Worm (Caenorhabditis elegans) whole organism, L1 larva: Measurements from ENCODE around the gene nmur-1.

Experiments
- C04F5.9 ChIP-seq: sonication (generic microtip); optimal IDR thresholded peaks from 2 replicates; lab custom pipeline; 2016; ENCODE audit warnings: missing genetic modification characterization, missing compliant biosample characterization
- C16A3.4 ChIP-seq: fragments of 150-350 bp; optimal IDR thresholded peaks from 2 replicates; lab custom pipeline; 2014; ENCODE audit warnings: missing biosample characterization, missing genetic modification characterization
- aha-1 ChIP-seq: fragments of 150-350 bp; optimal IDR thresholded peaks from 2 replicates; lab custom pipeline; 2014; ENCODE audit warnings: missing biosample characterization, missing genetic modification characterization
- ceh-63 ChIP-seq: fragments of 200-800 bp; sonication (Bioruptor generic); optimal IDR thresholded peaks from 2 replicates; lab custom pipeline; 2018; ENCODE audit warnings: mild to moderate bottlenecking, missing genetic modification characterization, missing compliant biosample characterization
- ceh-8 ChIP-seq: fragments of 200-800 bp; sonication (Bioruptor generic); optimal IDR thresholded peaks from 2 replicates; lab custom pipeline; 2018; ENCODE audit warnings: mild to moderate bottlenecking, missing genetic modification characterization, moderate library complexity, missing compliant biosample characterization
- ceh-88 ChIP-seq: fragments of 200-800 bp; sonication (Bioruptor generic); IDR thresholded peaks from 2 replicates; pipeline ENCODE4 v1.3.6; 2022; ENCODE audit warnings: missing genetic modification characterization, missing compliant biosample characterization
- ces-1 ChIP-seq: fragments of 150-350 bp; optimal IDR thresholded peaks from 2 replicates; lab custom pipeline; 2014; ENCODE audit warnings: missing biosample characterization, missing genetic modification reagents, missing genetic modification characterization
- dpl-1 ChIP-seq, 3 experiments: fragments of 150-350 bp in 2 of 3; sonication (generic microtip) in 1 of 3; optimal IDR thresholded peaks; 2 replicates each; lab custom pipeline; 2014 to 2017; ENCODE audit warnings: missing biosample characterization in 3 of 3, missing genetic modification characterization in 3 of 3, missing genetic modification reagents in 3 of 3
- dsc-1 ChIP-seq: sonication (generic microtip); optimal IDR thresholded peaks from 2 replicates; lab custom pipeline; 2016; ENCODE audit warnings: mild to moderate bottlenecking, missing genetic modification characterization, missing compliant biosample characterization
- efl-3 ChIP-seq: fragments of 200-800 bp; sonication (Bioruptor generic); optimal IDR thresholded peaks from 2 replicates; lab custom pipeline; 2018; ENCODE audit warnings: mild to moderate bottlenecking, missing genetic modification characterization, missing compliant biosample characterization
- egl-13 ChIP-seq: sonication (generic microtip); optimal IDR thresholded peaks from 2 replicates; lab custom pipeline; 2016; ENCODE audit warnings: missing genotype, missing genetic modification reagents, missing genetic modification characterization, missing compliant biosample characterization
- elt-2 ChIP-seq: sonication (generic microtip); optimal IDR thresholded peaks from 2 replicates; lab custom pipeline; 2016; ENCODE audit warnings: missing genetic modification characterization, mild to moderate bottlenecking, inconsistent platforms, missing compliant biosample characterization, missing genetic modification reagents
- elt-3 ChIP-seq, 6 experiments: fragments of 150-350 bp in 1 of 6; sonication (generic microtip); optimal IDR thresholded peaks; 2 replicates each; lab custom pipeline; 2017 to 2018; ENCODE audit warnings: missing biosample characterization in 6 of 6, missing genetic modification characterization in 6 of 6, inconsistent platforms in 1 of 6
- ets-5 ChIP-seq: fragments of 200-800 bp; sonication (Bioruptor generic); IDR thresholded peaks from 2 replicates; pipeline ENCODE4 v1.3.6; 2022; ENCODE audit warnings: missing genetic modification characterization, missing compliant biosample characterization
- fkh-4 ChIP-seq: sonication (generic microtip); optimal IDR thresholded peaks from 2 replicates; lab custom pipeline; 2016; ENCODE audit warnings: missing compliant biosample characterization, missing genetic modification characterization, borderline replicate concordance
- fkh-8 ChIP-seq: sonication (generic microtip); optimal IDR thresholded peaks from 2 replicates; lab custom pipeline; 2016; ENCODE audit warnings: mild to moderate bottlenecking, missing genetic modification characterization, missing compliant biosample characterization
- fos-1 ChIP-seq: fragments of 150-350 bp; optimal IDR thresholded peaks from 2 replicates; lab custom pipeline; 2014; ENCODE audit warnings: missing biosample characterization, missing genetic modification characterization
- hlh-4 ChIP-seq: sonication (generic microtip); optimal IDR thresholded peaks from 2 replicates; lab custom pipeline; 2016; ENCODE audit warnings: mild to moderate bottlenecking, missing genetic modification characterization, missing compliant biosample characterization
- hpl-2 ChIP-seq: fragments of 150-350 bp; optimal IDR thresholded peaks from 2 replicates; lab custom pipeline; 2014; ENCODE audit warnings: missing biosample characterization, missing genetic modification reagents, missing genetic modification characterization
- irx-1 ChIP-seq: sonication (generic microtip); optimal IDR thresholded peaks from 2 replicates; lab custom pipeline; 2016; ENCODE audit warnings: missing genetic modification characterization, missing compliant biosample characterization
- jun-1 ChIP-seq: fragments of 150-350 bp; optimal IDR thresholded peaks from 2 replicates; lab custom pipeline; 2014; ENCODE audit warnings: missing biosample characterization, missing genetic modification reagents, missing genetic modification characterization
- lin-14 ChIP-seq: fragments of 200-800 bp; sonication (Bioruptor generic); optimal IDR thresholded peaks from 2 replicates; lab custom pipeline; 2018; ENCODE audit warnings: mild to moderate bottlenecking, missing genetic modification characterization, moderate library complexity, missing compliant biosample characterization
- lin-15B ChIP-seq: fragments of 150-350 bp; sonication (generic microtip); optimal IDR thresholded peaks from 3 replicates; lab custom pipeline; 2014; ENCODE audit warnings: missing biosample characterization, missing genetic modification characterization
- lin-39 ChIP-seq: fragments of 150-350 bp; optimal IDR thresholded peaks from 2 replicates; lab custom pipeline; 2014; ENCODE audit warnings: missing biosample characterization, missing genetic modification reagents, missing genetic modification characterization
- lsy-2 ChIP-seq, 2 experiments: fragments of 150-350 bp; optimal IDR thresholded peaks; 2 replicates each; lab custom pipeline; 2014; ENCODE audit warnings: missing biosample characterization in 2 of 2, missing genetic modification characterization in 2 of 2
- mab-9 ChIP-seq: fragments of 200-800 bp; sonication (Bioruptor generic); IDR thresholded peaks from 2 replicates; pipeline ENCODE4 v1.3.6; 2022; ENCODE audit warnings: missing genetic modification reagents, missing genetic modification characterization, missing compliant biosample characterization
- mdl-1 ChIP-seq, 2 experiments: fragments of 150-350 bp; optimal IDR thresholded peaks; 2 replicates each; lab custom pipeline; 2014 to 2017; ENCODE audit warnings: missing biosample characterization in 2 of 2, missing genetic modification characterization in 2 of 2, inconsistent platforms in 1 of 2
- mep-1 ChIP-seq: fragments of 150-350 bp; optimal IDR thresholded peaks from 2 replicates; lab custom pipeline; 2014; ENCODE audit warnings: missing biosample characterization, missing genetic modification characterization
- nhr-11 ChIP-seq: fragments of 150-350 bp; optimal IDR thresholded peaks from 2 replicates; lab custom pipeline; 2014; ENCODE audit warnings: missing biosample characterization, missing genetic modification characterization
- nhr-12 ChIP-seq: sonication (generic microtip); optimal IDR thresholded peaks from 2 replicates; lab custom pipeline; 2017; ENCODE audit warnings: missing biosample characterization, missing genetic modification characterization
- nhr-20 ChIP-seq: sonication (generic microtip); optimal IDR thresholded peaks from 2 replicates; lab custom pipeline; 2016; ENCODE audit warnings: mild to moderate bottlenecking, missing genetic modification characterization, missing compliant biosample characterization
- nhr-28 ChIP-seq: fragments of 150-350 bp; optimal IDR thresholded peaks from 2 replicates; lab custom pipeline; 2014; ENCODE audit warnings: missing biosample characterization, missing genetic modification characterization
- nhr-47 ChIP-seq: sonication (generic microtip); optimal IDR thresholded peaks from 2 replicates; lab custom pipeline; 2016; ENCODE audit warnings: mild to moderate bottlenecking, missing genetic modification characterization, moderate library complexity, missing compliant biosample characterization
- nhr-71 ChIP-seq: sonication (generic microtip); optimal IDR thresholded peaks from 2 replicates; lab custom pipeline; 2016; ENCODE audit warnings: mild to moderate bottlenecking, missing genetic modification characterization, moderate library complexity, missing compliant biosample characterization
- nhr-76 ChIP-seq: sonication (generic microtip); optimal IDR thresholded peaks from 2 replicates; lab custom pipeline; 2017; ENCODE audit warnings: missing biosample characterization, missing genetic modification characterization
- nhr-77 ChIP-seq: fragments of 150-350 bp; optimal IDR thresholded peaks from 2 replicates; lab custom pipeline; 2014; ENCODE audit warnings: missing biosample characterization, missing genetic modification characterization
- nhr-84 ChIP-seq: sonication (generic microtip); optimal IDR thresholded peaks from 2 replicates; lab custom pipeline; 2017; ENCODE audit warnings: missing biosample characterization, missing genetic modification characterization
- nhr-85 ChIP-seq: sonication (generic microtip); peaks from one replicate; lab custom pipeline; 2016; ENCODE audit warnings: missing genetic modification characterization, inconsistent platforms, missing compliant biosample characterization
- pag-3 ChIP-seq: sonication (generic microtip); optimal IDR thresholded peaks from 2 replicates; lab custom pipeline; 2017; ENCODE audit warnings: missing genetic modification characterization, mild to moderate bottlenecking, missing compliant biosample characterization, antibody characterized with exemption, borderline replicate concordance; ENCODE audit not compliant: insufficient read depth
- pqm-1 ChIP-seq: sonication (generic microtip); optimal IDR thresholded peaks from 3 replicates; lab custom pipeline; 2017; ENCODE audit warnings: missing biosample characterization, missing genetic modification characterization
- snpc-4 ChIP-seq: fragments of 150-350 bp; optimal IDR thresholded peaks from 2 replicates; lab custom pipeline; 2014; ENCODE audit warnings: missing biosample characterization, missing genetic modification characterization
- sox-4 ChIP-seq: sonication (generic microtip); optimal IDR thresholded peaks from 2 replicates; lab custom pipeline; 2016; ENCODE audit warnings: missing genetic modification characterization, missing compliant biosample characterization
- swsn-7 ChIP-seq: sonication (generic microtip); optimal IDR thresholded peaks from 2 replicates; lab custom pipeline; 2016; ENCODE audit warnings: missing genetic modification characterization, missing compliant biosample characterization
- tbx-2 ChIP-seq: sonication (generic microtip); optimal IDR thresholded peaks from 2 replicates; lab custom pipeline; 2016; ENCODE audit warnings: missing genetic modification characterization, missing compliant biosample characterization
- tlp-1 ChIP-seq: fragments of 150-350 bp; optimal IDR thresholded peaks from 2 replicates; lab custom pipeline; 2014; ENCODE audit warnings: missing biosample characterization, missing genetic modification characterization
- unc-86 ChIP-seq: sonication (generic microtip); optimal IDR thresholded peaks from 2 replicates; lab custom pipeline; 2016; ENCODE audit warnings: missing genetic modification characterization, missing compliant biosample characterization
- unc-98 ChIP-seq: fragments of 200-800 bp; sonication (Bioruptor generic); IDR thresholded peaks from 2 replicates; pipeline ENCODE4 v1.3.6; 2022; ENCODE audit warnings: missing genetic modification characterization, missing compliant biosample characterization
- xbp-1 ChIP-seq: sonication (generic microtip); optimal IDR thresholded peaks from 2 replicates; lab custom pipeline; 2016; ENCODE audit warnings: missing genetic modification characterization, missing compliant biosample characterization

nmur-1 gene

DNA sequence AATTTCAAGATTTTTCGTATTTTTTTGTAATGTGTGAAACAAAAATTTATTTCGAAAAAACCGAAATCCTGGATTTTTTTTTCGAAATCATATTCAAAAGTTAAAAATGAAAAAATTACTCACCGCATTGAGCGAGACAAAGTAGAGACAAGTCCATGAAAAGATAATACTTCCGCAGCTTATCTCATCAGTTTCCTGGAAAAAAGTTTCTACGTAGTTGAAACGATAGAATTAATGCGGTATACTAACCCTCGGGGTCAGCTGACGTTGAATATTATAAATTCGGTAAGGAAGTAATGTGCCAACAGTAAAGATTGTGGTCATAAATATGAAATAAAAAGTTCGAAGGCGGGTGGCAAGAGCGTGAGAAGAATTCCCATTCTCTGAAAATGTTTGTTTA lies 22.8 kb upstream of the nmur-1 start (continued):
- TF ChIP-seq irx-1 (tag; lab: Kevin White, UChicago), result no peak
- TF ChIP-seq snpc-4, result no peak
- peak; percentile 57 for TF ChIP-seq fkh-8
- no peak for TF ChIP-seq ceh-8 (GFP tag; lab: Kevin White, UChicago)
- no peak for TF ChIP-seq mdl-1 (tag; optimal IDR thresholded peaks at IDR 0.05; lab: Kevin White, UChicago)
- TF ChIP-seq dsc-1, result peak; percentile 51
- TF ChIP-seq nhr-71 (tag; lab: Kevin White, UChicago), result peak; percentile 22
- peak; percentile 12 for TF ChIP-seq egl-13 (tag; lab: Kevin White, UChicago)
- no peak for TF ChIP-seq efl-3 (GFP tag; lab: Kevin White, UChicago)
- no peak for TF ChIP-seq nhr-77 (tag; lab: Kevin White, UChicago)
- TF ChIP-seq unc-98 (GFP tag; lab: Robert Waterston, UW), result no peak
- no peak for TF ChIP-seq unc-86
- no peak for TF ChIP-seq nhr-76 (tag; lab: Kevin White, UChicago)

DNA sequence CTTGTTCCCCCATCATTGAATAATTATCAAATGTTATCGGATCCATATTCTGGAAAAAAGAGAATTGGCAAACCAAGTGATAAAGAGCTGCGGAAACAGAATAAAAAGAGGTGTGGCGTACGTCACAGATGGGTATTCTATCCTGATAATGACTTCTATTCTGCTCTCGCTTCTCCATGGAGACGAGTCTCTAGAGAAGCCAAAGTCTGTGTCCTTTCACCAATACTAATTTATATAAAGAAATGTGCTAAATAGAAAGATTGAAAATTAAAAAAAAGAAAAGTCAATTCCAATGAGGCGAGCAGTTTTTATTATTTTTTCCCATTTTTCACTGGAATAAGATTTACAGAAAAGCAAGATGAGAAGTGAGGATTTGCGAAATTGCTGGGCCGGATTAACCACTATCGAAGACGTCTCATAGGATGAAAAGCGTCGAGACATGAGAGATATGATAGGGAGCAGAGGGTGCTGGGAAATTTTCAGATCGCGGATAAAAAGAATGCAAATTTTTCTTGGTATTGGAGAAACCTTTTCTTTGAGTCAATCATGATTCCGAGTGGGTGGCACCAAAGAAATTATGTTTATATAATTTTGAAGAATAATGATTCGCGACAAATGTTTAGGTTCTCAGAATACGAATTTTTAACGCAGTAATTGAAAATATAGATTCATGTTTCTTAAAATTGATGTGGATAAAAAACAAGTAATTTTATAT lies 19.5 kb upstream of the nmur-1 start, which contains the start of gene aexr-3:
Gene aexr-3 (minus strand): TSS at position 51 of the 715 bp plus-strand sequence.
- TF ChIP-seq mdl-1 (tag; optimal IDR thresholded peaks at IDR 0.05; lab: Kevin White, UChicago) (no peak), nhr-20 (tag; lab: Kevin White, UChicago) (no peak), elt-3 (tag; optimal IDR thresholded peaks at IDR 0.05; lab: Kevin White, UChicago) (no peak), jun-1 (tag; lab: Kevin White, UChicago) (no peak), lin-15B (no peak), elt-2 (tag; lab: Kevin White, UChicago) (no peak), dpl-1 (GFP tag; optimal IDR thresholded peaks at IDR 0.05; lab: Kevin White, UChicago) (no peak), tbx-2 (tag; lab: Kevin White, UChicago) (no peak), mep-1 (no peak), fos-1 (tag; lab: Kevin White, UChicago) (no peak), egl-13 (tag; lab: Kevin White, UChicago) (no peak), lin-14 (GFP tag; lab: Kevin White, UChicago) (no peak), snpc-4 (no peak), swsn-7 (tag; lab: Kevin White, UChicago) (peak; percentile 8), unc-86 (no peak), lsy-2 (tag; optimal IDR thresholded peaks at IDR 0.05; lab: Kevin White, UChicago) (no peak), efl-3 (GFP tag; lab: Kevin White, UChicago) (no peak), C16A3.4 (tag; lab: Kevin White, UChicago) (no peak), xbp-1 (tag; lab: Kevin White, UChicago) (no peak), nhr-12 (tag; lab: Kevin White, UChicago) (no peak), nhr-84 (tag; lab: Kevin White, UChicago) (no peak), hpl-2 (no peak), sox-4 (tag; lab: Kevin White, UChicago) (peak; percentile 59), nhr-11 (tag; lab: Kevin White, UChicago) (no peak), nhr-85 (tag; lab: Kevin White, UChicago) (no peak), ceh-88 (GFP tag; lab: Robert Waterston, UW) (no peak), mab-9 (GFP tag; lab: Robert Waterston, UW) (no peak), fkh-8 (peak; percentile 85), pqm-1 (tag; lab: Kevin White, UChicago) (no peak), aha-1 (tag; lab: Kevin White, UChicago) (no peak), fkh-4 (tag; lab: Kevin White, UChicago) (no peak), hlh-4 (tag; lab: Kevin White, UChicago) (no peak), ets-5 (GFP tag; lab: Robert Waterston, UW) (no peak), C04F5.9 (tag; lab: Kevin White, UChicago) (no peak), dsc-1 (peak; percentile 94), lin-39 (no peak), tlp-1 (tag; lab: Kevin White, UChicago) (no peak), nhr-77 (tag; lab: Kevin White, UChicago) (no peak), nhr-76 (tag; lab: Kevin White, UChicago) (no peak), ces-1 (GFP tag; lab: Kevin White, UChicago) (no peak), pag-3 (no peak), nhr-28 (no peak), nhr-47 (tag; lab: Kevin White, UChicago) (peak; percentile 55), nhr-71 (tag; lab: Kevin White, UChicago) (peak; percentile 69), ceh-63 (GFP tag; lab: Kevin White, UChicago) (no peak)
